Fruit fly (Drosophila melanogaster): Measurements from ENCODE around the gene CG5282.
A peak's percentile ranks its signal among the peaks of the same experiment; 100 is the strongest.

The CG5282 gene

DNA sequence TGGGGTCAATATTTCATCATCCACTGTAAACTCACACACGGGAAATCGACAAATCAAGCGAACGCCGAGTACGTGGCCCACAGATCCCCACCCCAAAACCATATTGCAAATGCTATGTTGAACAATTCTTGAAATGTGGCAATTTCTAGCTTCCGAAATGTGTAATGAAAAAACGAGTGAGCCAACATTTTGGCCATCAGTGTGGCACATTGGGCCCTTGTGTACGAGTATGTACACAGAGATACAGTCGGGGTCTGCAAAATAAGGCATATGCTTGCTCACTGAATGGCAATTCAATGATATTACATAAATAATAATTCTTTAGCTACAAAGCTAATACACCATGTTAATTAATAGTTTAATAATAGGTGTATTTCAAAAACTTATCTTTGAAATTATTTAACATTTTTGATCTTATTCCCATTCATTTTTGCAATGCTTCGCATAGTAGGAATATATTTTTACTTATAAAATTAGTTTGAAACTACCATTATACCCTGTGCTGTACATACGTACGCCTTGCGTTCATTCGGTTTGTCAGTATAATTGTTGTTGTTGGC lies 26.2 kb downstream of the CG5282 start (continued):
- TF ChIP-seq B-H1 (GFP tag; IDR thresholded peaks at IDR 0.05): peak; percentile 63
- peak; percentile 81 for TF ChIP-seq CG1602 (GFP tag; optimal IDR thresholded peaks at IDR 0.05)
- TF ChIP-seq mld (GFP tag; IDR thresholded peaks at IDR 0.05; ENCODE audit: partially characterized antibody): no peak
- peak; percentile 63 for TF ChIP-seq CG4617 (GFP tag; optimal IDR thresholded peaks at IDR 0.05; ENCODE audit: borderline replicate concordance)
- peak; percentile 89 for TF ChIP-seq Fer3 (tag; optimal IDR thresholded peaks at IDR 0.05)
- peak; percentile 49 for TF ChIP-seq sima (GFP tag; optimal IDR thresholded peaks at IDR 0.05)
- peak; percentile 87 for TF ChIP-seq gsb (GFP tag; IDR thresholded peaks at IDR 0.05)
- peak; percentile 71 for TF ChIP-seq ara (GFP tag; IDR thresholded peaks at IDR 0.05)
- peak; percentile 7 for TF ChIP-seq repo (GFP tag; optimal IDR thresholded peaks at IDR 0.05)
- peak; percentile 78 for TF ChIP-seq CG30431 (GFP tag; optimal IDR thresholded peaks at IDR 0.05)
- peak; percentile 80 for TF ChIP-seq bab2 (GFP tag; optimal IDR thresholded peaks at IDR 0.05)
- TF ChIP-seq lmd (GFP tag; IDR thresholded peaks at IDR 0.05): peak; percentile 88
- TF ChIP-seq vnd (GFP tag; IDR thresholded peaks at IDR 0.05; ENCODE audit: partially characterized antibody): no peak
- TF ChIP-seq Stat92E (GFP tag; optimal IDR thresholded peaks at IDR 0.05): no peak
- peak; percentile 67 for TF ChIP-seq CG13123 (GFP tag; optimal IDR thresholded peaks at IDR 0.05)
- peak; percentile 52 for TF ChIP-seq jumu (GFP tag; optimal IDR thresholded peaks at IDR 0.05)
- peak; percentile 67; the same call in 1 of the 2 replicates for TF ChIP-seq Taf1 (GFP tag; IDR thresholded peaks at IDR 0.05)
- TF ChIP-seq CG6765 (GFP tag; optimal IDR thresholded peaks at IDR 0.05): peak; percentile 85
- peak; percentile 66 for TF ChIP-seq gcm2 (GFP tag; optimal IDR thresholded peaks at IDR 0.05)
- no peak for TF ChIP-seq bigmax (GFP tag; optimal IDR thresholded peaks at IDR 0.05)
- no peak for TF ChIP-seq p53 (GFP tag; optimal IDR thresholded peaks at IDR 0.05)
- peak; percentile 68 for TF ChIP-seq peb (GFP tag; IDR thresholded peaks at IDR 0.05)
- TF ChIP-seq CG2875 (GFP tag; optimal IDR thresholded peaks at IDR 0.05): peak; percentile 67
- TF ChIP-seq Hr51 (GFP tag; optimal IDR thresholded peaks at IDR 0.05): peak; percentile 75 to 95
- TF ChIP-seq Fer1 (GFP tag; optimal IDR thresholded peaks at IDR 0.05): peak; percentile 88
- TF ChIP-seq ssp (GFP tag; IDR thresholded peaks at IDR 0.05): peak; percentile 70
- TF ChIP-seq tup (GFP tag; optimal IDR thresholded peaks at IDR 0.05): peak; percentile 56
- TF ChIP-seq NC2α (GFP tag; optimal IDR thresholded peaks at IDR 0.05): peak; percentile 4
- peak; percentile 56; the same call in 1 of the 3 replicates for TF ChIP-seq ken (GFP tag; IDR thresholded peaks at IDR 0.05)
- peak; percentile 91 for TF ChIP-seq B-H2 (GFP tag; optimal IDR thresholded peaks at IDR 0.05)
- TF ChIP-seq CG18011 (GFP tag; optimal IDR thresholded peaks at IDR 0.05): peak; percentile 65
- peak; percentile 70 for TF ChIP-seq psq (GFP tag; optimal IDR thresholded peaks at IDR 0.05)
- peak; percentile 62 for TF ChIP-seq Mes4 (GFP tag; optimal IDR thresholded peaks at IDR 0.05)
- peak; percentile 55 for TF ChIP-seq CG6254 (GFP tag; optimal IDR thresholded peaks at IDR 0.05)
- TF ChIP-seq CG4282 (GFP tag; optimal IDR thresholded peaks at IDR 0.05): peak; percentile 86
- TF ChIP-seq sisA (GFP tag; IDR thresholded peaks at IDR 0.05): peak; percentile 85
- TF ChIP-seq TFAM (GFP tag; optimal IDR thresholded peaks at IDR 0.05): peak; percentile 20
- TF ChIP-seq kay (GFP tag; optimal IDR thresholded peaks at IDR 0.05): peak; percentile 80
- peak; percentile 76 for TF ChIP-seq ewg (GFP tag; optimal IDR thresholded peaks at IDR 0.05)
- TF ChIP-seq CG11723 (GFP tag; optimal IDR thresholded peaks at IDR 0.05): peak; percentile 80
- peak; percentile 90 for TF ChIP-seq vvl (GFP tag; IDR thresholded peaks at IDR 0.05)
- TF ChIP-seq NfI (GFP tag; optimal IDR thresholded peaks at IDR 0.05): peak; percentile 83
- TF ChIP-seq ham (GFP tag; IDR thresholded peaks at IDR 0.05): peak; percentile 52; the same call in 1 of the 2 replicates
- TF ChIP-seq CG11695 (GFP tag; IDR thresholded peaks at IDR 0.05): peak; percentile 91
- TF ChIP-seq lov (optimal IDR thresholded peaks at IDR 0.05): no peak
- no peak for TF ChIP-seq lov (GFP tag; IDR thresholded peaks at IDR 0.05)
- peak; percentile 26 for TF ChIP-seq wek (GFP tag; optimal IDR thresholded peaks at IDR 0.05)
- TF ChIP-seq CG2129 (GFP tag; IDR thresholded peaks at IDR 0.05; ENCODE audit: partially characterized antibody): no peak
- TF ChIP-seq CG13424 (tag; optimal IDR thresholded peaks at IDR 0.05): peak; percentile 94
- TF ChIP-seq Antp (GFP tag; optimal IDR thresholded peaks at IDR 0.05): peak; percentile 77
- no peak for TF ChIP-seq fru (optimal IDR thresholded peaks at IDR 0.05)

Measured in whole organism, embryonic.